Fruit fly (Drosophila melanogaster): ENCODE results near the gene Es2.

Es2 gene

dm6 chrX:8502053-8502452, 40.8 kb downstream of the Es2 start:
- TF ChIP-seq usp (GFP tag; optimal IDR thresholded peaks at IDR 0.05), result no peak
- TF ChIP-seq N (GFP tag; optimal IDR thresholded peaks at IDR 0.05), result no peak
- TF ChIP-seq fru (GFP tag; optimal IDR thresholded peaks at IDR 0.05), result no peak

- TF ChIP-seq OdsH (GFP tag; optimal IDR thresholded peaks at IDR 0.05) (no peak), dsf (GFP tag; optimal IDR thresholded peaks at IDR 0.05; ENCODE audit: borderline replicate concordance) (no peak), psq (GFP tag; optimal IDR thresholded peaks at IDR 0.05) (no peak), jim (GFP tag; optimal IDR thresholded peaks at IDR 0.05) (no peak), pan (optimal IDR thresholded peaks at IDR 0.05) (no peak), fru (GFP tag; optimal IDR thresholded peaks at IDR 0.05) (no peak), dmrt93B (GFP tag; optimal IDR thresholded peaks at IDR 0.05) (no peak), rgr (GFP tag; optimal IDR thresholded peaks at IDR 0.05) (no peak), GATAd (GFP tag; optimal IDR thresholded peaks at IDR 0.05) (no peak), Sp1 (GFP tag; optimal IDR thresholded peaks at IDR 0.05) (no peak), ey (GFP tag; optimal IDR thresholded peaks at IDR 0.05) (no peak), CG32264 (GFP tag; optimal IDR thresholded peaks at IDR 0.05) (no peak), sv (GFP tag; optimal IDR thresholded peaks at IDR 0.05) (no peak), woc (GFP tag; optimal IDR thresholded peaks at IDR 0.05) (no peak), usp (GFP tag; optimal IDR thresholded peaks at IDR 0.05) (no peak), h (GFP tag; optimal IDR thresholded peaks at IDR 0.05) (no peak)
Measured at dm6 chrX:8505023-8505604, 43.8 kb downstream of the Es2 start.

- TF ChIP-seq ey (GFP tag; optimal IDR thresholded peaks at IDR 0.05), result no peak
- peak; percentile 68 for TF ChIP-seq Vsx2 (GFP tag; optimal IDR thresholded peaks at IDR 0.05; ENCODE audit: partially characterized antibody)
Measured at dm6 chrX:8510731-8511130, 49.5 kb downstream of the Es2 start.

DNA sequence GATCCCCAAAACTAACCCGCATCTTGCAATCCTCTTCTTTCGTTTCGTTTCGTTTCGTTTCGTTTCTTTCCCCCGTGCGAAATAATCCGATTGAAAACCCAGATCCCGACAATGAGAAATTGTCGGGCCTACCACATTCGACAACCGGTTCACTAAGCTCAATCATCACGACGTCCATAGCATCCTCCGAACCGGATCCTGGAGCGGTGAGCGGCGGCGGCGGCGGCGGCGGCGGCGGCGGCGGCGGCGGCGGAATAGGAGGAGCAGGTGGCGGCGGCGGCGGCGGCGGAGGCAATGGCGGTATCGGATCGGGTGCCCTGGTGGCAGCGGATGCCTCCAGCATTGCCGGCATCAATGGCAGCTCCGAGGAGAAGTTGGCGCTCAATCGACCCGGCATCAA, 51.0 kb downstream of the Es2 start:
- TF ChIP-seq CG9705 (GFP tag; optimal IDR thresholded peaks at IDR 0.05) (no peak), jim (GFP tag; optimal IDR thresholded peaks at IDR 0.05) (no peak), CG32264 (GFP tag; optimal IDR thresholded peaks at IDR 0.05) (no peak), Hr83 (GFP tag; optimal IDR thresholded peaks at IDR 0.05; ENCODE audit: poor library complexity, severe bottlenecking) (no peak), fru (GFP tag; optimal IDR thresholded peaks at IDR 0.05) (no peak), Hnf4 (GFP tag; optimal IDR thresholded peaks at IDR 0.05) (no peak), dl (GFP tag; optimal IDR thresholded peaks at IDR 0.05; ENCODE audit: insufficient read depth in 1 of 2, partially characterized antibody in 2 of 2) (no peak), Hr78 (GFP tag; optimal IDR thresholded peaks at IDR 0.05) (no peak), tai (GFP tag; optimal IDR thresholded peaks at IDR 0.05) (no peak), usp (GFP tag; optimal IDR thresholded peaks at IDR 0.05) (no peak), N (GFP tag; optimal IDR thresholded peaks at IDR 0.05) (no peak), GATAd (GFP tag; optimal IDR thresholded peaks at IDR 0.05) (no peak), Abd-B (GFP tag; optimal IDR thresholded peaks at IDR 0.05) (no peak), Mio (GFP tag; optimal IDR thresholded peaks at IDR 0.05) (no peak), sv (GFP tag; optimal IDR thresholded peaks at IDR 0.05) (no peak), br (GFP tag; optimal IDR thresholded peaks at IDR 0.05) (no peak), Jra (GFP tag; optimal IDR thresholded peaks at IDR 0.05) (no peak), Vsx2 (GFP tag; optimal IDR thresholded peaks at IDR 0.05; ENCODE audit: partially characterized antibody) (no peak), Myc (optimal IDR thresholded peaks at IDR 0.05) (no peak), brk (GFP tag; optimal IDR thresholded peaks at IDR 0.05) (no peak)
